Fruit fly (Drosophila melanogaster) whole organism, embryonic: ENCODE results near the gene ric8a.

ENCODE experiments used
- Abd-B ChIP-seq: fragments of 200-800 bp; sonication (Bioruptor generic); optimal IDR thresholded peaks from 2 replicates; lab custom pipeline; 2018; ENCODE audit warnings: missing biosample characterization, mild to moderate bottlenecking, missing genetic modification characterization, moderate library complexity
- Atf-2 ChIP-seq: fragments of 200-800 bp; sonication (Bioruptor generic); optimal IDR thresholded peaks from 2 replicates; lab custom pipeline; 2016; ENCODE audit warnings: missing biosample characterization, missing genetic modification characterization
- B-H1 ChIP-seq: fragments of 200-800 bp; sonication (Bioruptor generic); IDR thresholded peaks from 3 replicates; pipeline ENCODE4 v1.3.6; 2022; ENCODE audit warnings: missing biosample characterization, missing genetic modification characterization
- Bgb ChIP-seq: fragments of 200-800 bp; sonication (Bioruptor generic); IDR thresholded peaks from 2 replicates; pipeline ENCODE4 v1.3.6; 2022; ENCODE audit warnings: missing biosample characterization, missing genetic modification characterization; ENCODE audit not compliant: partially characterized antibody
- C15 ChIP-seq: fragments of 200-800 bp; sonication (Bioruptor generic); IDR thresholded peaks from 3 replicates; pipeline ENCODE4 v1.3.6; 2022; ENCODE audit warnings: missing biosample characterization, missing genetic modification characterization
- CG12391 ChIP-seq: fragments of 200-800 bp; sonication (Bioruptor generic); optimal IDR thresholded peaks from 3 replicates; lab custom pipeline; 2018; ENCODE audit warnings: missing biosample characterization, mild to moderate bottlenecking, missing genetic modification characterization, moderate library complexity
- CG13123 ChIP-seq: fragments of 200-800 bp; sonication (Bioruptor generic); optimal IDR thresholded peaks from 2 replicates; lab custom pipeline; 2016; ENCODE audit warnings: missing biosample characterization, missing genetic modification characterization
- CG1529 ChIP-seq: fragments of 200-800 bp; sonication (Bioruptor generic); optimal IDR thresholded peaks from 3 replicates; lab custom pipeline; 2018; ENCODE audit warnings: missing biosample characterization, missing genetic modification characterization
- CG17361 ChIP-seq: fragments of 200-800 bp; sonication (Bioruptor generic); IDR thresholded peaks from 3 replicates; pipeline ENCODE4 v1.3.6; 2022; ENCODE audit warnings: missing biosample characterization, missing genetic modification characterization
- CG2712 ChIP-seq: fragments of 200-800 bp; optimal IDR thresholded peaks from 3 replicates; lab custom pipeline; 2019; ENCODE audit warnings: missing biosample characterization, mild to moderate bottlenecking, missing genetic modification characterization, moderate library complexity
- CG31388 ChIP-seq: fragments of 200-800 bp; sonication (Bioruptor generic); optimal IDR thresholded peaks from 2 replicates; lab custom pipeline; 2016; ENCODE audit warnings: missing biosample characterization, missing genetic modification characterization
- CG31441 ChIP-seq: fragments of 200-800 bp; sonication (Bioruptor generic); IDR thresholded peaks from 2 replicates; pipeline ENCODE4 v1.3.6; 2022; ENCODE audit warnings: missing biosample characterization, missing genetic modification characterization
- CG3726 ChIP-seq: fragments of 200-800 bp; sonication (Bioruptor generic); IDR thresholded peaks from 3 replicates; pipeline ENCODE4, ENCODE4 v1.3.6; 2022; ENCODE audit warnings: missing biosample characterization, missing genetic modification characterization
- CG4328 ChIP-seq: fragments of 200-800 bp; sonication (Bioruptor generic); optimal IDR thresholded peaks from 3 replicates; lab custom pipeline; 2017; ENCODE audit warnings: missing biosample characterization, missing genetic modification reagents, missing genetic modification characterization
- CG6175 ChIP-seq: fragments of 200-800 bp; sonication (Bioruptor generic); IDR thresholded peaks from 3 replicates; pipeline ENCODE4 v1.3.6; 2022; ENCODE audit warnings: missing biosample characterization, missing genetic modification characterization
- CG7556 ChIP-seq: fragments of 200-800 bp; sonication (Bioruptor generic); optimal IDR thresholded peaks from 2 replicates; lab custom pipeline; 2017; ENCODE audit warnings: missing biosample characterization, mild to moderate bottlenecking, missing genetic modification characterization
- CG9609 ChIP-seq: fragments of 200-800 bp; sonication (Bioruptor generic); optimal IDR thresholded peaks from 3 replicates; lab custom pipeline; 2016; ENCODE audit warnings: missing biosample characterization, missing genetic modification characterization
- CrebB ChIP-seq: fragments of 200-800 bp; sonication (Bioruptor generic); optimal IDR thresholded peaks from 3 replicates; lab custom pipeline; 2018; ENCODE audit warnings: missing biosample characterization, mild to moderate bottlenecking, missing genetic modification characterization
- Dref ChIP-seq: fragments of 200-800 bp; sonication (Bioruptor generic); IDR thresholded peaks from 2 replicates; pipeline ENCODE4 v1.3.6; 2022; ENCODE audit warnings: missing biosample characterization, missing genetic modification characterization
- Elba2 ChIP-seq: fragments of 200-800 bp; sonication (Bioruptor generic); optimal IDR thresholded peaks from 3 replicates; lab custom pipeline; 2016; ENCODE audit warnings: missing biosample characterization, missing genetic modification characterization
- GATAe ChIP-seq: fragments of 200-800 bp; sonication (Bioruptor generic); conservative IDR thresholded peaks from 2 replicates; pipeline ENCODE4 v1.3.6; 2022; ENCODE audit warnings: missing biosample characterization, missing genetic modification characterization
- Hand ChIP-seq: fragments of 200-800 bp; sonication (Bioruptor generic); optimal IDR thresholded peaks from 2 replicates; lab custom pipeline; 2017; ENCODE audit warnings: mild to moderate bottlenecking, missing biosample characterization, missing genetic modification reagents, missing genetic modification characterization
- Hsf ChIP-seq: fragments of 200-800 bp; sonication (Bioruptor generic); optimal IDR thresholded peaks from 3 replicates; lab custom pipeline; 2016; ENCODE audit warnings: missing biosample characterization, missing genetic modification characterization
- Lhr ChIP-seq: fragments of 200-800 bp; sonication (Bioruptor generic); optimal IDR thresholded peaks from 3 replicates; lab custom pipeline; 2017; ENCODE audit warnings: mild to moderate bottlenecking, missing biosample characterization, missing genetic modification reagents, missing genetic modification characterization
- MESR4 ChIP-seq: fragments of 200-800 bp; sonication (Bioruptor generic); optimal IDR thresholded peaks from 2 replicates; lab custom pipeline; 2018; ENCODE audit warnings: missing biosample characterization, mild to moderate bottlenecking, missing genetic modification characterization, moderate library complexity
- NFAT ChIP-seq: fragments of 200-800 bp; sonication (Bioruptor generic); IDR thresholded peaks from 2 replicates; pipeline ENCODE4 v1.3.6; 2022; ENCODE audit warnings: missing biosample characterization, missing genetic modification characterization
- PHDP ChIP-seq: fragments of 200-800 bp; sonication (Bioruptor generic); optimal IDR thresholded peaks from 3 replicates; lab custom pipeline; 2018; ENCODE audit warnings: missing biosample characterization, mild to moderate bottlenecking, missing genetic modification characterization, moderate library complexity
- Rfx ChIP-seq: fragments of 200-800 bp; sonication (Bioruptor generic); IDR thresholded peaks from 2 replicates; pipeline ENCODE4 v1.3.6; 2022; ENCODE audit warnings: missing biosample characterization, missing genetic modification characterization
- Vsx1 ChIP-seq: fragments of 200-800 bp; sonication (Bioruptor generic); optimal IDR thresholded peaks from 2 replicates; lab custom pipeline; 2017; ENCODE audit warnings: missing biosample characterization, mild to moderate bottlenecking, missing genetic modification characterization, missing genetic modification reagents
- Xrp1 ChIP-seq: fragments of 200-800 bp; sonication (Bioruptor generic); IDR thresholded peaks from 2 replicates; pipeline ENCODE4 v1.3.6; 2022; ENCODE audit warnings: missing biosample characterization, missing genetic modification characterization
- aop ChIP-seq: fragments of 200-800 bp; sonication (Bioruptor generic); IDR thresholded peaks from 2 replicates; pipeline ENCODE4 v1.3.6; 2022; ENCODE audit warnings: missing biosample characterization, missing genetic modification characterization
- bowl ChIP-seq: fragments of 200-800 bp; sonication (Bioruptor generic); IDR thresholded peaks from 2 replicates; pipeline ENCODE4 v1.3.6; 2022; ENCODE audit warnings: missing biosample characterization, missing genetic modification characterization
- caup ChIP-seq: fragments of 200-800 bp; sonication (Bioruptor generic); optimal IDR thresholded peaks from 3 replicates; lab custom pipeline; 2017; ENCODE audit warnings: missing biosample characterization, mild to moderate bottlenecking, missing genetic modification characterization, moderate library complexity; ENCODE audit not compliant: severe bottlenecking
- chn ChIP-seq: fragments of 200-800 bp; sonication (Bioruptor generic); optimal IDR thresholded peaks from 2 replicates; lab custom pipeline; 2016; ENCODE audit warnings: missing biosample characterization, missing genetic modification characterization
- dm ChIP-seq: fragments of 200-800 bp; sonication (Bioruptor generic); optimal IDR thresholded peaks from 3 replicates; lab custom pipeline; 2016; ENCODE audit warnings: missing biosample characterization, missing genetic modification characterization
- exex ChIP-seq: fragments of 200-800 bp; sonication (Bioruptor generic); optimal IDR thresholded peaks from 4 replicates; lab custom pipeline; 2018; ENCODE audit warnings: missing biosample characterization, mild to moderate bottlenecking, missing genetic modification characterization, moderate library complexity
- gcm2 ChIP-seq: fragments of 200-800 bp; sonication (Bioruptor generic); optimal IDR thresholded peaks from 2 replicates; lab custom pipeline; 2016; ENCODE audit warnings: missing biosample characterization, missing genetic modification characterization
- gfzf ChIP-seq: fragments of 200-800 bp; sonication (Bioruptor generic); optimal IDR thresholded peaks from 2 replicates; lab custom pipeline; 2016; ENCODE audit warnings: missing biosample characterization, mild to moderate bottlenecking, missing genetic modification characterization, moderate library complexity
- hb ChIP-seq: fragments of 200-800 bp; sonication (Bioruptor generic); IDR thresholded peaks from 3 replicates; pipeline ENCODE4 v1.3.6; 2022; ENCODE audit warnings: missing biosample characterization, missing genetic modification characterization; ENCODE audit not compliant: partially characterized antibody
- hkb ChIP-seq, 2 experiments: fragments of 200-800 bp in 1 of 2; fragments of >200 bp in 1 of 2; sonication (Bioruptor generic) in 1 of 2; IDR thresholded peaks in 1 of 2; optimal IDR thresholded peaks in 1 of 2; 2 replicates each; pipeline versions ENCODE4 v1.3.6 to Lab custom; 2017 to 2022; ENCODE audit warnings: missing biosample characterization in 1 of 2, missing genetic modification characterization in 1 of 2
- inv ChIP-seq: fragments of 200-800 bp; sonication (Bioruptor generic); IDR thresholded peaks from 2 replicates; pipeline ENCODE4 v1.3.6; 2022; ENCODE audit warnings: missing biosample characterization, missing genetic modification characterization; ENCODE audit not compliant: partially characterized antibody
- mirr ChIP-seq: fragments of 200-800 bp; sonication (Bioruptor generic); optimal IDR thresholded peaks from 3 replicates; lab custom pipeline; 2018; ENCODE audit warnings: missing biosample characterization, mild to moderate bottlenecking, missing genetic modification characterization
- nmo ChIP-seq: fragments of 200-800 bp; sonication (Bioruptor generic); optimal IDR thresholded peaks from 2 replicates; lab custom pipeline; 2018; ENCODE audit warnings: missing biosample characterization, mild to moderate bottlenecking, missing genetic modification characterization, moderate library complexity
- otp ChIP-seq: fragments of 200-800 bp; sonication (Bioruptor generic); IDR thresholded peaks from 3 replicates; pipeline ENCODE4, ENCODE4 v1.3.6; 2022; ENCODE audit warnings: missing biosample characterization, missing genetic modification characterization
- pan ChIP-seq, 4 experiments: fragments of >200 bp in 3 of 4; fragments of 200-800 bp in 1 of 4; sonication (Bioruptor generic) in 1 of 4; optimal IDR thresholded peaks in 3 of 4; IDR thresholded peaks in 1 of 4; 2 replicates each; pipeline versions ENCODE4 v1.3.6 to Lab custom; 2017 to 2022; ENCODE audit warnings: missing biosample characterization in 2 of 4, missing genetic modification characterization in 2 of 4, mixed read lengths in 1 of 4
- row ChIP-seq: fragments of 200-800 bp; sonication (Bioruptor generic); IDR thresholded peaks from 3 replicates; pipeline ENCODE4 v1.3.6; 2022; ENCODE audit warnings: missing biosample characterization, missing genetic modification characterization
- shn ChIP-seq: fragments of 200-800 bp; sonication (Bioruptor generic); optimal IDR thresholded peaks from 3 replicates; lab custom pipeline; 2016; ENCODE audit warnings: missing biosample characterization, missing genetic modification characterization
- sim ChIP-seq: fragments of 200-800 bp; sonication (Bioruptor generic); IDR thresholded peaks from 2 replicates; pipeline ENCODE4 v1.3.6; 2022; ENCODE audit warnings: missing biosample characterization, missing genetic modification characterization
- unpg ChIP-seq: fragments of 200-800 bp; sonication (Bioruptor generic); optimal IDR thresholded peaks from 3 replicates; lab custom pipeline; 2018; ENCODE audit warnings: missing biosample characterization, mild to moderate bottlenecking, missing genetic modification characterization, moderate library complexity
- vvl ChIP-seq: fragments of 200-800 bp; sonication (Bioruptor generic); IDR thresholded peaks from 2 replicates; pipeline ENCODE4 v1.3.6; 2022; ENCODE audit warnings: missing biosample characterization, missing genetic modification characterization

Gene ric8a

DNA sequence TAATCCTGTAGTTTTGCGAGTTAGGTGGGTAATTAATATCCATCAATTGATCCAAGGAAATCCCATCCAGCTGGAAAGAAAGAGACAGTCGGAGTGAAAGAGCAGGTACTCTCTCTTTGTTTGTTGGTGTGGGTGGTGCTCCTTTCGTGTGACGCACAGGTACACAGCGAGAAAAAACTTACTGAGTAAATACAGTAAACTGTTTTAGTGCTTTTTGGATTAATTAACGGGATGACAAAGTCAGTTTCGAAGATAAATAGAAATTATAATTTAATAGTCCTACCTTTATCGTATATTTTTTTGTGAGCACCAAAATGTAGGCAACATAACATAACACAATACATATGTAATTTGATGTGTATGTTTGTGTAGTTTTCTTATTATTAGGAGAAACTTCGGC is 7.9 kb upstream of the ric8a start:
- no peak for TF ChIP-seq pan (optimal IDR thresholded peaks at IDR 0.05; lab: Kevin White, UChicago)
- TF ChIP-seq pan (GFP tag; optimal IDR thresholded peaks at IDR 0.05 in 1 of 2, IDR thresholded peaks at IDR 0.05 in 1 of 2): no peak
- no peak for TF ChIP-seq Bgb
- no peak for TF ChIP-seq gcm2 (GFP tag; lab: Kevin White, UChicago)
- no peak for TF ChIP-seq Vsx1 (GFP tag; lab: Kevin White, UChicago)
- no peak for TF ChIP-seq Hand
- TF ChIP-seq NFAT (GFP tag; lab: Robert Waterston, UW): no peak
- TF ChIP-seq sim (GFP tag; lab: Robert Waterston, UW): no peak
- no peak for TF ChIP-seq PHDP (tag; lab: Kevin White, UChicago)
- TF ChIP-seq CrebB (tag; lab: Kevin White, UChicago): no peak
- TF ChIP-seq CG2712 (tag; lab: Kevin White, UChicago): peak; percentile 55
- no peak for TF ChIP-seq C15 (GFP tag; lab: Robert Waterston, UW)
- no peak for TF ChIP-seq CG31441
- TF ChIP-seq aop: no peak
- no peak for TF ChIP-seq CG6175 (GFP tag; lab: Robert Waterston, UW)
- TF ChIP-seq mirr: no peak
- TF ChIP-seq Rfx: no peak
- peak; percentile 3 for TF ChIP-seq CG7556
- no peak for TF ChIP-seq exex
- no peak for TF ChIP-seq CG3726 (GFP tag; lab: Robert Waterston, UW)
- no peak for TF ChIP-seq Abd-B (GFP tag; lab: Kevin White, UChicago)
- no peak for TF ChIP-seq MESR4
- no peak for TF ChIP-seq shn
- no peak for TF ChIP-seq bowl (GFP tag; lab: Robert Waterston, UW)
- no peak for TF ChIP-seq Lhr
- no peak for TF ChIP-seq CG31388 (GFP tag; lab: Kevin White, UChicago)
- no peak for TF ChIP-seq CG1529 (GFP tag; lab: Kevin White, UChicago)
- TF ChIP-seq Hsf (GFP tag; lab: Kevin White, UChicago): peak; percentile 30
- no peak for TF ChIP-seq inv (GFP tag; lab: Robert Waterston, UW)
- no peak for TF ChIP-seq CG13123 (GFP tag; lab: Kevin White, UChicago)
- TF ChIP-seq otp (GFP tag; lab: Robert Waterston, UW): no peak
- TF ChIP-seq hkb (optimal IDR thresholded peaks at IDR 0.05; lab: Kevin White, UChicago): no peak
- TF ChIP-seq hkb (GFP tag; IDR thresholded peaks at IDR 0.05; lab: Robert Waterston, UW): 0 out of 2 replicates have a peak, but pooled peaks have one; percentile 28
- TF ChIP-seq chn: peak; percentile 15
- peak; percentile 29; the same call in 1 of the 2 replicates for TF ChIP-seq vvl (GFP tag; lab: Robert Waterston, UW)
- no peak for TF ChIP-seq CG9609 (GFP tag; lab: Kevin White, UChicago)
- no peak for TF ChIP-seq Atf-2 (GFP tag; lab: Kevin White, UChicago)
- no peak for TF ChIP-seq CG4328 (GFP tag; lab: Kevin White, UChicago)
- peak; percentile 54; the same call in 1 of the 2 replicates for TF ChIP-seq Xrp1 (GFP tag; lab: Robert Waterston, UW)
- TF ChIP-seq nmo (GFP tag; lab: Kevin White, UChicago): peak; percentile 20
- no peak for TF ChIP-seq Dref (GFP tag; lab: Robert Waterston, UW)
- TF ChIP-seq Elba2 (GFP tag; lab: Kevin White, UChicago): no peak
- no peak for TF ChIP-seq gfzf (GFP tag; lab: Kevin White, UChicago)
- no peak for TF ChIP-seq dm
- TF ChIP-seq unpg (GFP tag; lab: Kevin White, UChicago): peak; percentile 29
- TF ChIP-seq caup (GFP tag; lab: Kevin White, UChicago): no peak
- TF ChIP-seq CG17361 (GFP tag; lab: Robert Waterston, UW): no peak
- TF ChIP-seq CG12391 (tag; lab: Kevin White, UChicago): peak; percentile 35
- TF ChIP-seq GATAe: no peak
- TF ChIP-seq B-H1 (GFP tag; lab: Robert Waterston, UW): no peak
- TF ChIP-seq row: peak; percentile 50; the same call in 2 of the 3 replicates
- TF ChIP-seq hb: no peak
